Worm (Caenorhabditis elegans): ENCODE results near the gene flp-4.
A peak's percentile ranks its signal among the peaks of the same experiment; 100 is the strongest.

Gene flp-4

DNA sequence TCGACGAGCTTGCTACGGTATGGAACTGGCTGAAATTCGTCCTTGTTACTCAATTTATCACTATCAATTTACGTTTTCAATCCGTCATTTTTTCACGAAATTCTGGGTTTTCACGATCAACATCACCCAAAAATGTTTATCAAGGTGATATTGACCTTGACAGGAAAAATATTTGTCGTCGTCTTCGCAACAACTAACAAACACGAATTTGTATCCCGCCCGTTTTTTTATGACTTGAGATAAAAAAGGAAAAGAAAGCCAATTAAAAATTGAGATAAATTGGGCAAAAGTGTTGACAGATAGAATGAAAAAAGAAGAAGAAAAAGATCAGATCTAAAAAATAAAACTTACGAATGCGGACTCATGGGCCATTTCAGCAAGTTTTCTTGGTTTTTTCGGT is 37.8 kb upstream of the flp-4 start:
- no peak for TF ChIP-seq F49E8.2 (tag; optimal IDR thresholded peaks at IDR 0.05; ENCODE audit: borderline replicate concordance)
- TF ChIP-seq ceh-44 (GFP tag; IDR thresholded peaks at IDR 0.05): no peak
- peak; percentile 88 for TF ChIP-seq aha-1 (tag)

- TF ChIP-seq dmd-6 (GFP tag; IDR thresholded peaks at IDR 0.05) (peak; percentile 16; the same call in 1 of the 2 replicates), nhr-10 (tag; optimal IDR thresholded peaks at IDR 0.05) (no peak), snpc-1.2 (GFP tag; IDR thresholded peaks at IDR 0.05) (no peak), nhr-28 (tag; optimal IDR thresholded peaks at IDR 0.05) (peak; percentile 2), R02D3.7 (tag; optimal IDR thresholded peaks at IDR 0.05) (no peak), mxl-3 (GFP tag; optimal IDR thresholded peaks at IDR 0.05) (peak; percentile 29), ZK546.5 (tag; optimal IDR thresholded peaks at IDR 0.05) (no peak), arid-1 (GFP tag; conservative IDR thresholded peaks at IDR 0.05) (no peak), nhr-237 (tag; optimal IDR thresholded peaks at IDR 0.05) (no peak), set-16 (GFP tag; IDR thresholded peaks at IDR 0.05) (no peak), ama-1 (optimal IDR thresholded peaks at IDR 0.05) (no peak), dve-1 (tag; optimal IDR thresholded peaks at IDR 0.05; ENCODE audit: insufficient read depth) (peak; percentile 28), lin-39 (tag; optimal IDR thresholded peaks at IDR 0.05) (no peak), unc-62 (GFP tag; optimal IDR thresholded peaks at IDR 0.05 in 1 of 2) (peak in 1 of 2 experiments; percentile 78), unc-62 (tag; optimal IDR thresholded peaks at IDR 0.05) (no peak), zfp-2 (tag; optimal IDR thresholded peaks at IDR 0.05) (no peak), pqm-1 (tag; optimal IDR thresholded peaks at IDR 0.05) (no peak)
Measured at ce11 chrII:10011733-10012132, 36.9 kb upstream of the flp-4 start.

- TF ChIP-seq lin-39 (tag; optimal IDR thresholded peaks at IDR 0.05) (no peak), tra-1 (GFP tag; IDR thresholded peaks at IDR 0.05) (0 out of 2 replicates have a peak, but pooled peaks have one; percentile 6), lim-7 (GFP tag; IDR thresholded peaks at IDR 0.05) (no peak), F26F4.8 (GFP tag; conservative IDR thresholded peaks at IDR 0.05) (no peak), F49E8.2 (tag; optimal IDR thresholded peaks at IDR 0.05; ENCODE audit: borderline replicate concordance) (no peak), cey-2 (tag; optimal IDR thresholded peaks at IDR 0.05; ENCODE audit: borderline replicate concordance, insufficient read depth) (no peak), F10B5.3 (tag; optimal IDR thresholded peaks at IDR 0.05) (no peak), ces-1 (GFP tag; optimal IDR thresholded peaks at IDR 0.05) (no peak), unc-62 (GFP tag; optimal IDR thresholded peaks at IDR 0.05 in 1 of 2) (peak in 1 of 2 experiments; percentile 57), unc-62 (tag; optimal IDR thresholded peaks at IDR 0.05) (no peak), tag-97 (GFP tag; IDR thresholded peaks at IDR 0.05) (no peak), lsy-2 (tag; optimal IDR thresholded peaks at IDR 0.05) (no peak), nhr-11 (tag; optimal IDR thresholded peaks at IDR 0.05) (peak; percentile 75), ceh-82 (tag; optimal IDR thresholded peaks at IDR 0.05) (no peak)
Measured at ce11 chrII:10012490-10012889, 36.2 kb upstream of the flp-4 start.

DNA sequence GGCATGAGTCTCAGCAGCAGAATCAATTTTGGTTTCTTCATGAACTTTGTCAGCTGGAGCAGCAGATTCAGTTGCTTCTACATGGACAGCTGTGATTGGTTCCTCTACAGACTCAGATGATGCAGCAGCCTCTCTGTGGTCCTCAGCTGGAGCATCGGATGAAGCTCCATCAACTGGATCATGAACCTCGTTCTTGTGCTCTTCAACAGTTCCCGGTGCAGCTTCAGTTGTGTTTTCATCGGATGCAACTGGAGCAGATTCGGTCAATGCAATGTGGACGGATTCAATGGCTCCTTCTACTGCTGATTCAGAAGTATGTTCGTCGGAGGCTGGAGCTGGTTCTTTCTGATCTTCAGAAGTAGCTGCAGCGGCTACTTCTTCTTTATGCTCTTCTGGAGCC is 34.3 kb upstream of the flp-4 start:
- peak in 1 of 2 experiments; percentile 72 for TF ChIP-seq unc-62 (GFP tag; optimal IDR thresholded peaks at IDR 0.05 in 1 of 2)
- no peak for TF ChIP-seq unc-62 (tag; optimal IDR thresholded peaks at IDR 0.05)
- TF ChIP-seq egl-27 (tag; optimal IDR thresholded peaks at IDR 0.05): no peak

DNA sequence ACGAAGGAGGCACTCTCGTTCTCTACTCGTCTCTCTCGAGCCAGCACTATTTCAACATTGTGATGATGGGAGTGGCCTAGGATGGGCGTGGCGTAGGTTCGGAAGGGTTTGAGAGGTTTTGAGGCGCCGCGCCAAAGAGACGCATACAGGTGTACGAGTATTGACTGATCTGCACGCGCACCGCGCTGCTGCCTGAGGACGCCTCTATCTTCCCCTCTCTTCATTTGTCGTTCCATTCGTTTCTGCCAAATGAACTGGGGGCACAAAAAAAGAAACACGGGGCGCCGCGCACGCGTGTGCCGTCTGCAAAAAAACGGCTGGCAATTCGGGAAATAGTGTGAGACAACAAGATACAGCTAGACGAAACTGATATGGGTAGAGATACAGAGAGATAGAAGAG is 32.7 kb upstream of the flp-4 start, which contains the start of gene lec-2:
lec-2 (minus strand) TSS at position 171 of the 400 bp plus-strand sequence.
- no peak for TF ChIP-seq ztf-11 (tag; optimal IDR thresholded peaks at IDR 0.05)
- 0 out of 2 replicates have a peak, but pooled peaks have one; percentile 34 for TF ChIP-seq ceh-20 (GFP tag; IDR thresholded peaks at IDR 0.05)
- TF ChIP-seq dpl-1 (GFP tag; optimal IDR thresholded peaks at IDR 0.05): no peak
- peak; percentile 84 for TF ChIP-seq aha-1 (tag)
- peak; percentile 41 for TF ChIP-seq nhr-48 (tag; optimal IDR thresholded peaks at IDR 0.05)
- peak; percentile 51 for TF ChIP-seq rbr-2 (tag; optimal IDR thresholded peaks at IDR 0.05)
- TF ChIP-seq dmd-6 (GFP tag; IDR thresholded peaks at IDR 0.05): peak; percentile 56
- no peak for TF ChIP-seq F26F4.8 (GFP tag; conservative IDR thresholded peaks at IDR 0.05)
- peak; percentile 54; the same call in 1 of the 2 replicates for TF ChIP-seq egl-43 (GFP tag; IDR thresholded peaks at IDR 0.05)
- TF ChIP-seq lir-3 (tag; optimal IDR thresholded peaks at IDR 0.05): no peak
- 0 out of 2 replicates have a peak, but pooled peaks have one; percentile 22 for TF ChIP-seq php-3 (GFP tag; IDR thresholded peaks at IDR 0.05)
- TF ChIP-seq mxl-3 (GFP tag; optimal IDR thresholded peaks at IDR 0.05): peak; percentile 91
- TF ChIP-seq mdl-1 (tag; optimal IDR thresholded peaks at IDR 0.05): peak; percentile 29 to 80
- TF ChIP-seq egl-27 (tag; optimal IDR thresholded peaks at IDR 0.05): peak; percentile 15
- TF ChIP-seq nhr-28 (tag; optimal IDR thresholded peaks at IDR 0.05): peak; percentile 42
- TF ChIP-seq spr-3 (GFP tag; optimal IDR thresholded peaks at IDR 0.05): peak; percentile 7
- no peak for TF ChIP-seq lin-39 (tag; optimal IDR thresholded peaks at IDR 0.05)
- no peak for TF ChIP-seq snpc-1.2 (GFP tag; IDR thresholded peaks at IDR 0.05)
- no peak for TF ChIP-seq snpc-4 (tag; optimal IDR thresholded peaks at IDR 0.05)
- no peak for TF ChIP-seq lin-1 (GFP tag; IDR thresholded peaks at IDR 0.05)
- peak; percentile 55 for TF ChIP-seq hlh-30 (tag; optimal IDR thresholded peaks at IDR 0.05; ENCODE audit: insufficient read depth)

All from whole organism, L4 larva.